Fruit fly (Drosophila melanogaster) whole organism: ENCODE measurements around the gene Atg2.

Experiments
- CG8478 ChIP-seq: fragments of >200 bp; optimal IDR thresholded peaks from 2 replicates; lab custom pipeline; 2018; ENCODE audit warnings: inconsistent platforms
- EcR ChIP-seq, 2 experiments: fragments of >200 bp; optimal IDR thresholded peaks; 2 replicates each; lab custom pipeline; 2017; ENCODE audit warnings: missing biosample characterization in 2 of 2, missing genetic modification characterization in 2 of 2, missing genetic modification reagents in 2 of 2
- psq ChIP-seq: fragments of >200 bp; optimal IDR thresholded peaks from 2 replicates; lab custom pipeline; 2017
- usp ChIP-seq: fragments of >200 bp; optimal IDR thresholded peaks from 2 replicates; lab custom pipeline; 2017; ENCODE audit warnings: missing biosample characterization, missing genetic modification characterization, mixed read lengths

DNA sequence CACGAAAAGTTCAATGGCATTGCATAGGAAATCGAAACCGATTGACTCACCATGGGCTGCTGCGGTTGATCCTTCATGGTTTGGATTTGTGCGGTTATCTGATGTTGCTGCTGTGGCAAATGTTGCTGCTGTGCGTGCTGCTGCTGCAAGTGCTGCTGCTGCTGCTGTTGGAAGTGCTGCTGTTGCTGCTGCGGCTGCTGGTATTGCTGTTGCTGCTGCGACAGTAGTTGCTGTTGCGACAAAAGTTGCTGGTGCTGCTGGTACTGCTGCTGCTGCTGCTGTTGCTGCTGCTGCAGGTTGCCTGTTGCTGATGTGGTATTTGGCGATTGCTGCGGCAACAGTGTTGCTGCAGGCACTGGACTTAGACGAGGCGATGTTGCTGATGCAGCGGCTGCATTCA, 22.1 kb downstream of the Atg2 start:
- TF ChIP-seq usp (GFP tag; lab: Kevin White, UChicago): no peak
- no peak for TF ChIP-seq EcR (GFP tag; optimal IDR thresholded peaks at IDR 0.05; lab: Kevin White, UChicago)
- TF ChIP-seq CG8478 (lab: Kevin White, UChicago): no peak
- TF ChIP-seq psq (lab: Kevin White, UChicago): no peak
